Worm (Caenorhabditis elegans) whole organism, L1 larva: ENCODE results near the gene K05F1.8.

ENCODE experiments used
- Y116A8C.19 ChIP-seq: sonication (generic microtip); optimal IDR thresholded peaks from 2 replicates; lab custom pipeline; 2016; ENCODE audit warnings: missing compliant biosample characterization, missing genetic modification characterization, borderline replicate concordance
- ceh-82 ChIP-seq, 3 experiments: fragments of 150-350 bp in 1 of 3; sonication (generic microtip) in 2 of 3; optimal IDR thresholded peaks; 2 replicates each; lab custom pipeline; 2014 to 2017; ENCODE audit warnings: missing biosample characterization in 3 of 3, missing genetic modification characterization in 3 of 3
- lin-35 ChIP-seq, 2 experiments: fragments of 150-350 bp; optimal IDR thresholded peaks; 2 replicates each; lab custom pipeline; 2014; ENCODE audit warnings: missing biosample characterization in 2 of 2, missing genetic modification characterization in 2 of 2, missing genetic modification reagents in 2 of 2
- nhr-237 ChIP-seq: fragments of 150-350 bp; optimal IDR thresholded peaks from 2 replicates; lab custom pipeline; 2014; ENCODE audit warnings: missing biosample characterization, missing genetic modification characterization
- unc-98 ChIP-seq: fragments of 200-800 bp; sonication (Bioruptor generic); IDR thresholded peaks from 2 replicates; pipeline ENCODE4 v1.3.6; 2022; ENCODE audit warnings: missing genetic modification characterization, missing compliant biosample characterization

DNA sequence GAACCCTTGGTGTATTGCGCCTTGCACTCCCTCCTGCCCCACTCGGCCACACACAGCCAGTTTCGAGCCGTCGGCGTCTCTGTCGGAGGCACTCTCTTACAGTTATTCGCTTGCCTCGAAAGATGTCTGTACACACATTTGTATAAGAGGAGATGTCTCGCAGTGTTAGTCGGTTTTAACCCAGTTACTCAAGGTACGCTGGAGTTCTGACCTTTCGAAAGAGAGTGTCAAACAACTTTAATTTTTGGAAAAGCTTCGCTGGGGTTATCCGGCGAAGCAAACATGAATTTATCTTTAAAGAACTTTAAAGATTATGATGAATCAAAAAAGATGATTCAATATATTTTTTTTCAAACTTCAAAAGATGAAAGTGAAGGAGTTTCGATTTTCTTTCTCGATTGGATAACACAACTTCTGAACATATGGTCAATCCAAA lies 45.3 kb upstream of the K05F1.8 start:
- TF ChIP-seq ceh-82 (tag; optimal IDR thresholded peaks at IDR 0.05; lab: Kevin White, UChicago) (peak; percentile 95 to 98 (median 98)), lin-35 (GFP tag; optimal IDR thresholded peaks at IDR 0.05; lab: Kevin White, UChicago) (peak; percentile 89 to 95), nhr-237 (tag; lab: Kevin White, UChicago) (peak; percentile 98), Y116A8C.19 (tag; lab: Kevin White, UChicago) (peak; percentile 48), unc-98 (GFP tag; lab: Robert Waterston, UW) (peak; percentile 94)
